Worm (Caenorhabditis elegans) whole organism, L4 larva: ENCODE results near the gene hda-4.

Source experiments
- T26A8.4 ChIP-seq: fragments of 200-800 bp; sonication (Bioruptor generic); IDR thresholded peaks from 2 replicates; pipeline ENCODE4 v1.3.6; 2022; ENCODE audit warnings: missing genetic modification characterization, missing compliant biosample characterization
- Y48G9A.11 ChIP-seq: fragments of 200-800 bp; sonication (Bioruptor generic); IDR thresholded peaks from 2 replicates; pipeline ENCODE4 v1.3.6; 2022; ENCODE audit warnings: missing genetic modification reagents, missing genetic modification characterization, missing compliant biosample characterization
- ama-1 ChIP-seq: fragments of 150-350 bp; optimal IDR thresholded peaks from 2 replicates; lab custom pipeline; 2014; ENCODE audit warnings: inconsistent platforms, mixed read lengths
- cey-2 ChIP-seq: sonication (generic microtip); optimal IDR thresholded peaks from 3 replicates; lab custom pipeline; 2017; ENCODE audit warnings: missing genetic modification characterization, mild to moderate bottlenecking, missing compliant biosample characterization, antibody characterized with exemption, borderline replicate concordance; ENCODE audit not compliant: insufficient read depth
- daf-12 ChIP-seq: fragments of 150-350 bp; optimal IDR thresholded peaks from 2 replicates; lab custom pipeline; 2014; ENCODE audit warnings: missing biosample characterization, missing genetic modification reagents, missing genetic modification characterization
- daf-16 ChIP-seq, 3 experiments: sonication (generic microtip); optimal IDR thresholded peaks; 2 replicates each; lab custom pipeline; 2016 to 2017; ENCODE audit warnings: missing genetic modification characterization in 3 of 3, missing genetic modification reagents in 3 of 3, mild to moderate bottlenecking in 2 of 3, missing compliant biosample characterization in 2 of 3, missing biosample characterization in 1 of 3, moderate library complexity in 1 of 3
- dmd-9 ChIP-seq: fragments of 200-800 bp; sonication (Bioruptor generic); IDR thresholded peaks from 2 replicates; pipeline ENCODE4 v1.3.6; 2022; ENCODE audit warnings: missing genetic modification reagents, missing genetic modification characterization, missing compliant biosample characterization
- duxl-1 ChIP-seq: sonication (generic microtip); optimal IDR thresholded peaks from 2 replicates; lab custom pipeline; 2016; ENCODE audit warnings: mild to moderate bottlenecking, missing genetic modification characterization, moderate library complexity, missing compliant biosample characterization; ENCODE audit not compliant: poor library complexity
- egl-43 ChIP-seq: fragments of 200-800 bp; sonication (Bioruptor generic); IDR thresholded peaks from 2 replicates; pipeline ENCODE4 v1.3.6; 2022; ENCODE audit warnings: missing genetic modification reagents, missing genetic modification characterization, missing compliant biosample characterization
- gei-8 ChIP-seq: fragments of 200-800 bp; sonication (Bioruptor generic); optimal IDR thresholded peaks from 2 replicates; lab custom pipeline; 2018; ENCODE audit warnings: mild to moderate bottlenecking, missing genetic modification characterization, missing compliant biosample characterization
- hif-1 ChIP-seq, 2 experiments: sonication (generic microtip); optimal IDR thresholded peaks; 2 replicates each; lab custom pipeline; 2016 to 2017; ENCODE audit warnings: missing compliant biosample characterization in 2 of 2, missing genetic modification characterization in 2 of 2, missing genetic modification reagents in 2 of 2, missing genotype in 2 of 2, mild to moderate bottlenecking in 1 of 2
- hlh-30 ChIP-seq: sonication (generic microtip); optimal IDR thresholded peaks from 2 replicates; lab custom pipeline; 2017; ENCODE audit warnings: antibody characterized with exemption, mild to moderate bottlenecking, missing genetic modification characterization, missing compliant biosample characterization; ENCODE audit not compliant: insufficient read depth
- jun-1 ChIP-seq: fragments of 150-350 bp; optimal IDR thresholded peaks from 2 replicates; lab custom pipeline; 2014; ENCODE audit warnings: missing biosample characterization, missing genetic modification reagents, missing genetic modification characterization
- lim-7 ChIP-seq: fragments of 200-800 bp; sonication (Bioruptor generic); IDR thresholded peaks from 2 replicates; pipeline ENCODE4 v1.3.6; 2022; ENCODE audit warnings: missing genetic modification characterization, missing compliant biosample characterization
- lin-15B ChIP-seq: fragments of 150-350 bp; sonication (generic microtip); optimal IDR thresholded peaks from 3 replicates; lab custom pipeline; 2014; ENCODE audit warnings: missing biosample characterization, missing genetic modification characterization
- lin-39 ChIP-seq: fragments of 150-350 bp; optimal IDR thresholded peaks from 2 replicates; lab custom pipeline; 2014; ENCODE audit warnings: missing biosample characterization, missing genetic modification reagents, missing genetic modification characterization
- mxl-3 ChIP-seq: fragments of 200-800 bp; sonication (Bioruptor generic); optimal IDR thresholded peaks from 2 replicates; lab custom pipeline; 2018; ENCODE audit warnings: mild to moderate bottlenecking, missing genetic modification characterization, missing compliant biosample characterization
- nhr-48 ChIP-seq: sonication (generic microtip); optimal IDR thresholded peaks from 2 replicates; lab custom pipeline; 2016; ENCODE audit warnings: mild to moderate bottlenecking, missing genetic modification characterization, missing compliant biosample characterization
- nhr-76 ChIP-seq: fragments of 150-350 bp; optimal IDR thresholded peaks from 2 replicates; lab custom pipeline; 2014; ENCODE audit warnings: missing biosample characterization, missing genetic modification characterization
- php-3 ChIP-seq: fragments of 200-800 bp; sonication (Bioruptor generic); IDR thresholded peaks from 2 replicates; pipeline ENCODE4 v1.3.6; 2022; ENCODE audit warnings: missing genetic modification reagents, missing genetic modification characterization, missing compliant biosample characterization
- pqm-1 ChIP-seq: sonication (generic microtip); optimal IDR thresholded peaks from 2 replicates; lab custom pipeline; 2017; ENCODE audit warnings: missing biosample characterization, missing genetic modification characterization
- skn-1 ChIP-seq: fragments of 150-350 bp; optimal IDR thresholded peaks from 2 replicates; lab custom pipeline; 2014; ENCODE audit warnings: missing biosample characterization, missing genetic modification characterization
- unc-130 ChIP-seq: sonication (generic microtip); optimal IDR thresholded peaks from 2 replicates; lab custom pipeline; 2016; ENCODE audit warnings: missing genetic modification reagents, missing genetic modification characterization, missing compliant biosample characterization
- zag-1 ChIP-seq: fragments of 150-350 bp; optimal IDR thresholded peaks from 2 replicates; lab custom pipeline; 2014; ENCODE audit warnings: missing biosample characterization, missing genetic modification characterization
- zfp-3 ChIP-seq: fragments of 200-800 bp; sonication (Bioruptor generic); conservative IDR thresholded peaks from 2 replicates; pipeline ENCODE4 v1.3.6; 2022; ENCODE audit warnings: missing genetic modification reagents, missing genetic modification characterization, missing compliant biosample characterization
- zip-2 ChIP-seq: fragments of 150-350 bp; optimal IDR thresholded peaks from 2 replicates; lab custom pipeline; 2014; ENCODE audit warnings: missing biosample characterization, missing genetic modification characterization

hda-4 gene

ce11 chrX:16793470-16793869, 64.1 kb downstream of the hda-4 start (continued):
- TF ChIP-seq zip-2: no peak
- TF ChIP-seq ama-1 (lab: Kevin White, UChicago): no peak
- no peak for TF ChIP-seq gei-8
- no peak for TF ChIP-seq cey-2 (tag; lab: Kevin White, UChicago)
- no peak for TF ChIP-seq dmd-9 (GFP tag; lab: Robert Waterston, UW)
- TF ChIP-seq nhr-48: no peak
- TF ChIP-seq php-3 (GFP tag; lab: Robert Waterston, UW): no peak
- TF ChIP-seq hif-1 (tag; optimal IDR thresholded peaks at IDR 0.05; lab: Kevin White, UChicago): peak in 1 of 2 experiments; percentile 78
- no peak for TF ChIP-seq zfp-3 (GFP tag; lab: Robert Waterston, UW)
- peak; percentile 5 for TF ChIP-seq duxl-1
- TF ChIP-seq Y48G9A.11 (GFP tag; lab: Robert Waterston, UW): no peak
- peak; percentile 88 for TF ChIP-seq hlh-30
- no peak for TF ChIP-seq egl-43 (GFP tag; lab: Robert Waterston, UW)
- TF ChIP-seq lim-7: 0 out of 2 replicates have a peak, but pooled peaks have one; percentile 7
- TF ChIP-seq daf-12 (tag; lab: Kevin White, UChicago): no peak
- TF ChIP-seq jun-1: no peak
- no peak for TF ChIP-seq nhr-76
- no peak for TF ChIP-seq unc-130 (GFP tag; lab: Kevin White, UChicago)
- no peak for TF ChIP-seq lin-15B (tag; lab: Kevin White, UChicago)
- TF ChIP-seq pqm-1 (tag; lab: Kevin White, UChicago): no peak
- TF ChIP-seq mxl-3 (GFP tag; lab: Kevin White, UChicago): peak; percentile 83
- no peak for TF ChIP-seq lin-39 (tag; lab: Kevin White, UChicago)
- TF ChIP-seq zag-1 (tag; lab: Kevin White, UChicago): no peak
- no peak for TF ChIP-seq daf-16 (GFP tag; optimal IDR thresholded peaks at IDR 0.05; lab: Kevin White, UChicago)
- TF ChIP-seq daf-16 (tag; optimal IDR thresholded peaks at IDR 0.05; lab: Kevin White, UChicago): peak; percentile 57
- no peak for TF ChIP-seq skn-1
- no peak for TF ChIP-seq T26A8.4 (GFP tag; lab: Robert Waterston, UW)
